Worm (Caenorhabditis elegans) whole organism, L1 larva: ENCODE measurements around the gene hrde-2.
A peak's percentile ranks its signal among the peaks of the same experiment; 100 is the strongest.

Experiments used
- C16A3.4 ChIP-seq: fragments of 150-350 bp; optimal IDR thresholded peaks from 2 replicates; lab custom pipeline; 2014; ENCODE audit warnings: missing biosample characterization, missing genetic modification characterization
- C34B4.2 ChIP-seq: sonication (generic microtip); optimal IDR thresholded peaks from 2 replicates; lab custom pipeline; 2017; ENCODE audit warnings: mild to moderate bottlenecking, missing genetic modification characterization, missing compliant biosample characterization
- F16B12.6 ChIP-seq: fragments of 150-350 bp; optimal IDR thresholded peaks from 2 replicates; lab custom pipeline; 2014; ENCODE audit warnings: missing biosample characterization, missing genetic modification characterization
- alr-1 ChIP-seq: fragments of 200-800 bp; sonication (Bioruptor generic); optimal IDR thresholded peaks from 2 replicates; lab custom pipeline; 2018; ENCODE audit warnings: borderline replicate concordance, mild to moderate bottlenecking, missing genetic modification characterization, missing compliant biosample characterization
- ama-1 ChIP-seq: fragments of 150-350 bp; optimal IDR thresholded peaks from 2 replicates; lab custom pipeline; 2014
- blmp-1 ChIP-seq: fragments of 150-350 bp; optimal IDR thresholded peaks from 2 replicates; lab custom pipeline; 2014; ENCODE audit warnings: missing biosample characterization, missing genetic modification characterization
- ceh-63 ChIP-seq: fragments of 200-800 bp; sonication (Bioruptor generic); optimal IDR thresholded peaks from 2 replicates; lab custom pipeline; 2018; ENCODE audit warnings: mild to moderate bottlenecking, missing genetic modification characterization, missing compliant biosample characterization
- ceh-8 ChIP-seq: fragments of 200-800 bp; sonication (Bioruptor generic); optimal IDR thresholded peaks from 2 replicates; lab custom pipeline; 2018; ENCODE audit warnings: mild to moderate bottlenecking, missing genetic modification characterization, moderate library complexity, missing compliant biosample characterization
- ceh-88 ChIP-seq: fragments of 200-800 bp; sonication (Bioruptor generic); IDR thresholded peaks from 2 replicates; pipeline ENCODE4 v1.3.6; 2022; ENCODE audit warnings: missing genetic modification characterization, missing compliant biosample characterization
- dpl-1 ChIP-seq, 3 experiments: fragments of 150-350 bp in 2 of 3; sonication (generic microtip) in 1 of 3; optimal IDR thresholded peaks; 2 replicates each; lab custom pipeline; 2014 to 2017; ENCODE audit warnings: missing biosample characterization in 3 of 3, missing genetic modification characterization in 3 of 3, missing genetic modification reagents in 3 of 3
- dsc-1 ChIP-seq: sonication (generic microtip); optimal IDR thresholded peaks from 2 replicates; lab custom pipeline; 2016; ENCODE audit warnings: mild to moderate bottlenecking, missing genetic modification characterization, missing compliant biosample characterization
- efl-1 ChIP-seq, 4 experiments: fragments of 150-350 bp; optimal IDR thresholded peaks in 3 of 4; peaks in 1 of 4; 1 replicate in 1 of 4; 2 replicates in 3 of 4; lab custom pipeline; 2014; ENCODE audit warnings: missing biosample characterization in 2 of 4, missing genetic modification characterization in 2 of 4, missing genetic modification reagents in 2 of 4
- egl-13 ChIP-seq: sonication (generic microtip); optimal IDR thresholded peaks from 2 replicates; lab custom pipeline; 2016; ENCODE audit warnings: missing genotype, missing genetic modification reagents, missing genetic modification characterization, missing compliant biosample characterization
- egl-27 ChIP-seq, 2 experiments: fragments of 150-350 bp in 1 of 2; sonication (generic microtip); optimal IDR thresholded peaks; 3 replicates each; lab custom pipeline; 2017 to 2018; ENCODE audit warnings: missing biosample characterization in 2 of 2, missing genetic modification characterization in 2 of 2, missing genetic modification reagents in 2 of 2
- ets-5 ChIP-seq: fragments of 200-800 bp; sonication (Bioruptor generic); IDR thresholded peaks from 2 replicates; pipeline ENCODE4 v1.3.6; 2022; ENCODE audit warnings: missing genetic modification characterization, missing compliant biosample characterization
- fkh-10 ChIP-seq: sonication (generic microtip); optimal IDR thresholded peaks from 2 replicates; lab custom pipeline; 2017; ENCODE audit warnings: missing biosample characterization, missing genetic modification reagents, missing genetic modification characterization
- fkh-4 ChIP-seq: sonication (generic microtip); optimal IDR thresholded peaks from 2 replicates; lab custom pipeline; 2016; ENCODE audit warnings: missing compliant biosample characterization, missing genetic modification characterization, borderline replicate concordance
- grh-1 ChIP-seq: fragments of 200-800 bp; sonication (Bioruptor generic); IDR thresholded peaks from 2 replicates; pipeline ENCODE4 v1.3.6; 2022; ENCODE audit warnings: missing genetic modification reagents, missing genetic modification characterization, missing compliant biosample characterization
- hlh-4 ChIP-seq: sonication (generic microtip); optimal IDR thresholded peaks from 2 replicates; lab custom pipeline; 2016; ENCODE audit warnings: mild to moderate bottlenecking, missing genetic modification characterization, missing compliant biosample characterization
- jun-1 ChIP-seq: fragments of 150-350 bp; optimal IDR thresholded peaks from 2 replicates; lab custom pipeline; 2014; ENCODE audit warnings: missing biosample characterization, missing genetic modification reagents, missing genetic modification characterization
- lin-14 ChIP-seq: fragments of 200-800 bp; sonication (Bioruptor generic); optimal IDR thresholded peaks from 2 replicates; lab custom pipeline; 2018; ENCODE audit warnings: mild to moderate bottlenecking, missing genetic modification characterization, moderate library complexity, missing compliant biosample characterization
- lin-39 ChIP-seq: fragments of 150-350 bp; optimal IDR thresholded peaks from 2 replicates; lab custom pipeline; 2014; ENCODE audit warnings: missing biosample characterization, missing genetic modification reagents, missing genetic modification characterization
- lsy-2 ChIP-seq, 2 experiments: fragments of 150-350 bp; optimal IDR thresholded peaks; 2 replicates each; lab custom pipeline; 2014; ENCODE audit warnings: missing biosample characterization in 2 of 2, missing genetic modification characterization in 2 of 2
- mef-2 ChIP-seq: fragments of 150-350 bp; optimal IDR thresholded peaks from 2 replicates; lab custom pipeline; 2014; ENCODE audit warnings: missing biosample characterization, missing genetic modification characterization
- mep-1 ChIP-seq: fragments of 150-350 bp; optimal IDR thresholded peaks from 2 replicates; lab custom pipeline; 2014; ENCODE audit warnings: missing biosample characterization, missing genetic modification characterization
- nhr-12 ChIP-seq: sonication (generic microtip); optimal IDR thresholded peaks from 2 replicates; lab custom pipeline; 2017; ENCODE audit warnings: missing biosample characterization, missing genetic modification characterization
- nhr-20 ChIP-seq: sonication (generic microtip); optimal IDR thresholded peaks from 2 replicates; lab custom pipeline; 2016; ENCODE audit warnings: mild to moderate bottlenecking, missing genetic modification characterization, missing compliant biosample characterization
- nhr-47 ChIP-seq: sonication (generic microtip); optimal IDR thresholded peaks from 2 replicates; lab custom pipeline; 2016; ENCODE audit warnings: mild to moderate bottlenecking, missing genetic modification characterization, moderate library complexity, missing compliant biosample characterization
- nhr-71 ChIP-seq: sonication (generic microtip); optimal IDR thresholded peaks from 2 replicates; lab custom pipeline; 2016; ENCODE audit warnings: mild to moderate bottlenecking, missing genetic modification characterization, moderate library complexity, missing compliant biosample characterization
- nhr-76 ChIP-seq: sonication (generic microtip); optimal IDR thresholded peaks from 2 replicates; lab custom pipeline; 2017; ENCODE audit warnings: missing biosample characterization, missing genetic modification characterization
- nhr-85 ChIP-seq: sonication (generic microtip); peaks from one replicate; lab custom pipeline; 2016; ENCODE audit warnings: missing genetic modification characterization, inconsistent platforms, missing compliant biosample characterization
- nhr-90 ChIP-seq: sonication (generic microtip); optimal IDR thresholded peaks from 2 replicates; lab custom pipeline; 2016; ENCODE audit warnings: mild to moderate bottlenecking, missing genetic modification characterization, missing compliant biosample characterization; ENCODE audit not compliant: poor library complexity
- rnt-1 ChIP-seq: sonication (generic microtip); optimal IDR thresholded peaks from 2 replicates; lab custom pipeline; 2016; ENCODE audit warnings: mild to moderate bottlenecking, missing genetic modification characterization, moderate library complexity, missing compliant biosample characterization
- skn-1 ChIP-seq: fragments of 150-350 bp; optimal IDR thresholded peaks from 2 replicates; lab custom pipeline; 2014; ENCODE audit warnings: missing biosample characterization, missing genetic modification characterization
- snpc-4 ChIP-seq: fragments of 150-350 bp; optimal IDR thresholded peaks from 2 replicates; lab custom pipeline; 2014; ENCODE audit warnings: missing biosample characterization, missing genetic modification characterization
- snu-23 ChIP-seq: sonication (generic microtip); optimal IDR thresholded peaks from 2 replicates; lab custom pipeline; 2016; ENCODE audit warnings: missing genetic modification characterization, missing compliant biosample characterization
- sptf-1 ChIP-seq: fragments of 150-350 bp; optimal IDR thresholded peaks from 2 replicates; lab custom pipeline; 2014; ENCODE audit warnings: missing biosample characterization, missing genetic modification characterization
- sup-37 ChIP-seq: fragments of 200-800 bp; sonication (Bioruptor generic); optimal IDR thresholded peaks from 2 replicates; lab custom pipeline; 2018; ENCODE audit warnings: mild to moderate bottlenecking, missing genetic modification characterization, missing compliant biosample characterization
- tbx-2 ChIP-seq: sonication (generic microtip); optimal IDR thresholded peaks from 2 replicates; lab custom pipeline; 2016; ENCODE audit warnings: missing genetic modification characterization, missing compliant biosample characterization
- tlp-1 ChIP-seq: fragments of 150-350 bp; optimal IDR thresholded peaks from 2 replicates; lab custom pipeline; 2014; ENCODE audit warnings: missing biosample characterization, missing genetic modification characterization
- unc-30 ChIP-seq: sonication (generic microtip); optimal IDR thresholded peaks from 2 replicates; lab custom pipeline; 2017; ENCODE audit warnings: missing biosample characterization, missing genetic modification characterization
- unc-62 ChIP-seq: fragments of 150-350 bp; optimal IDR thresholded peaks from 2 replicates; lab custom pipeline; 2014; ENCODE audit warnings: missing biosample characterization, missing genetic modification reagents, missing genetic modification characterization
- vab-15 ChIP-seq: sonication (generic microtip); optimal IDR thresholded peaks from 2 replicates; lab custom pipeline; 2017; ENCODE audit warnings: missing genotype, mild to moderate bottlenecking, missing genetic modification characterization, missing compliant biosample characterization
- zag-1 ChIP-seq: fragments of 150-350 bp; optimal IDR thresholded peaks from 2 replicates; lab custom pipeline; 2014; ENCODE audit warnings: missing biosample characterization, missing genetic modification characterization
- ztf-4 ChIP-seq: fragments of 150-350 bp; optimal IDR thresholded peaks from 2 replicates; lab custom pipeline; 2014; ENCODE audit warnings: missing biosample characterization, missing genetic modification characterization

Gene hrde-2

DNA sequence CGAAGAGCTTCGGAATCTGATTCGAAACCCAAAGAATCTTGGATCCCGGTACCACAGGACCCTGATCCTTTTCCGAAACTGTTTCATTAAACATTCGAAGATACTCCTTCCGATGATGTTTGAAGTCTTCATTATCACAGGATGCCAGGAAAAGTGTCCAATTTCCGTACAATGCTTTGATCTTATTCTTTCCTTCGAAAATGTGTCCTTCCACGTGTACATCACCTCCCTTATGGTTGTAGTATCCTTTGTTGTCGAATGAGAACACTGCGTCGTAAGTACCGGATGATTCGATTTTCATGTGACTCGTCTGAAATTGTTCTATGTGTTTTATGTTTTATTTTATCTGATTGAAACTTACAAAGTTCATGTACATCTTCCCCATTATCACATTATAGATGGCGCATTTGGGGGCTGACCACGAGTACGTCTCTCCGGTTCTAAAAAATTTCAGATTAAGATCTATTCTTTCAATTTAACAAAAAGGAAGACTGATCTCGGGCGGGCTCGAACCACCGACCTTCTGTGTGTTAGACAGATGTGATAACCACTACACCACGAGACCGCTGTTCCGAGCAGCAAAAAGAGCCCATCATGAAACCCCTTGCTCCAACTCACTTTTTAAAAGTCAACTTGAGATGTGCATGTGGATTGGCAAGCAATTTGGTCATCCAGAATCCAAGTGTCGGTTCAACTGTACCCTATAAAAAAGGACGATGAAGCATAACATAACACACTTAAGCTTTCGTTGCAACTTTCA lies 7.8 kb downstream of the hrde-2 start (continued):
- TF ChIP-seq F16B12.6: no peak
- no peak for TF ChIP-seq fkh-4 (tag; lab: Kevin White, UChicago)
- no peak for TF ChIP-seq snpc-4 (tag; lab: Kevin White, UChicago)
- no peak for TF ChIP-seq vab-15 (tag; lab: Kevin White, UChicago)
- peak in 1 of 2 experiments; percentile 15 for TF ChIP-seq efl-1 (optimal IDR thresholded peaks at IDR 0.05; lab: Kevin White, UChicago)
- TF ChIP-seq efl-1 (GFP tag; optimal IDR thresholded peaks at IDR 0.05 in 1 of 2; lab: Kevin White, UChicago): peak in 1 of 2 experiments; percentile 84
- TF ChIP-seq nhr-71 (tag; lab: Kevin White, UChicago): peak; percentile 36
- TF ChIP-seq fkh-10 (GFP tag; lab: Kevin White, UChicago): no peak
- TF ChIP-seq zag-1 (tag; lab: Kevin White, UChicago): no peak
- no peak for TF ChIP-seq blmp-1 (tag; lab: Kevin White, UChicago)
- no peak for TF ChIP-seq lsy-2 (tag; optimal IDR thresholded peaks at IDR 0.05; lab: Kevin White, UChicago)
- no peak for TF ChIP-seq alr-1 (tag; lab: Kevin White, UChicago)
- peak; percentile 29 for TF ChIP-seq snu-23 (GFP tag; lab: Kevin White, UChicago)
- no peak for TF ChIP-seq dpl-1 (GFP tag; optimal IDR thresholded peaks at IDR 0.05; lab: Kevin White, UChicago)
- TF ChIP-seq skn-1: no peak
- no peak for TF ChIP-seq tlp-1 (tag; lab: Kevin White, UChicago)
- no peak for TF ChIP-seq C34B4.2 (tag; lab: Kevin White, UChicago)
- no peak for TF ChIP-seq unc-62 (GFP tag; lab: Kevin White, UChicago)
- no peak for TF ChIP-seq ceh-8 (GFP tag; lab: Kevin White, UChicago)
- TF ChIP-seq ztf-4 (tag; lab: Kevin White, UChicago): no peak

DNA sequence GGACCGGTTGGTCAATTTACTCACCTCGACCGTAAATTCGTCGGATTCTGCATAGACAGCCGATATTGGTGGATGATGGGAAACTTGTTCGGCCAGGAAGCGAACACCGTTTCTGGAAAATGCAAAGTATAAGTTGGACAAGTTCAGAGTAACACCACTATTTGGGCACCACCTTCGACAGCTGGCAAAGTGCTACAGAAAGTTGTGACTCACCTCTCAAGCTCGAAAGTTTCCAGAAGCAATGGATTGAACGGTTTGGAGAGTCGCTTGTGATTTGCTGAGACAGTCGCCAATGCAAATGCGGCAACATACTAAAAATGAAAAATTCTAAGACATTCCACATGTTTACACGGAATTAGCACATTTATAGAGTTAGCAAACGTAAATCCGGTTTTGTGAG lies 8.4 kb downstream of the hrde-2 start:
- TF ChIP-seq egl-27 (tag; optimal IDR thresholded peaks at IDR 0.05; lab: Kevin White, UChicago): no peak
- no peak for TF ChIP-seq C16A3.4 (tag; lab: Kevin White, UChicago)
- TF ChIP-seq ceh-88 (GFP tag; lab: Robert Waterston, UW): no peak
- no peak for TF ChIP-seq sup-37 (GFP tag; lab: Kevin White, UChicago)
- TF ChIP-seq nhr-76: no peak
- TF ChIP-seq nhr-85: no peak
- no peak for TF ChIP-seq tlp-1 (tag; lab: Kevin White, UChicago)
- TF ChIP-seq dpl-1 (GFP tag; optimal IDR thresholded peaks at IDR 0.05; lab: Kevin White, UChicago): no peak
- no peak for TF ChIP-seq nhr-47 (tag; lab: Kevin White, UChicago)
- no peak for TF ChIP-seq lin-39
- no peak for TF ChIP-seq nhr-12
- no peak for TF ChIP-seq egl-13 (tag; lab: Kevin White, UChicago)
- no peak for TF ChIP-seq vab-15 (tag; lab: Kevin White, UChicago)
- no peak for TF ChIP-seq ceh-63 (GFP tag; lab: Kevin White, UChicago)
- TF ChIP-seq unc-30 (tag; lab: Kevin White, UChicago): no peak

DNA sequence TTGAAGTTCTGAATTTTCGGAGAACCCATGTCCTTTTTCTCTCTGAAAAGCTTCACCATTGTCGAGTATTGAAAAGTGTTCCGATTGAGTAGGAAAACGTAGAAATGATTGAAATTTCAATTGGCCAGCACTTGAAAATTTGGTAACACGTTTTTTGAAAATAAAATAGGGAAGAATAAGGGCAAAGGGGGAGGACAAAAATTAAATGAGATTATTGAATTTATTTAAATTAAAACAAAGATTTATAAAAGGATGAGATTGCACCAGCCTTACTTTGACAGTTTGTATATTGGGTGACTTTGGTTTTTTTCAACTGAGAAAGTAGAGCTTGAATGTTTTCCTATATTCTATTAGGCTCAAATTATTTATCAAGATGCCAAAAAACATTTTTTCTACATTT lies 9.3 kb downstream of the hrde-2 start, which contains the start of gene obr-2:
Gene obr-2, minus strand, starts transcription at position 101 of the 400 bp plus-strand sequence.
- no peak for TF ChIP-seq sptf-1 (tag; lab: Kevin White, UChicago)
- TF ChIP-seq snpc-4 (tag; lab: Kevin White, UChicago): no peak
- no peak for TF ChIP-seq tbx-2 (tag; lab: Kevin White, UChicago)

DNA sequence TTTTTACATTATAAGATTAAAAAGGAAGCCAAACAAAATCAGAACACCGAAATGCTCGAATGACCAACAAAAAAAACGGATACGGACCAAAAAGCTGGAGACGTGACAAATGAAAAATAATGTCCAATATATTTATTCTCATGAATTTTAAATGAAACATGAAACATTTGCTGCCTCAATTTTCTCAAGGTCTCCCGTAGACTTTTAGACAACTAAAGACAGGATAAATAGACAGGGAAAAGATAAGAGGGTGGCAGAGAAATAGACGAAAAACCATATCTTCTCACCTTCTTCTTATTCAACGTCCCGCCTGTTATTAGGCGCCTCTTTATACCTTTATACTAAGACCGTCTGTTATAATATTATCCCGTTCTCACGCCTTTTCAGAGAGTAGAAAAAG lies 10.9 kb downstream of the hrde-2 start:
- TF ChIP-seq rnt-1 (tag; lab: Kevin White, UChicago) (peak; percentile 11), ceh-8 (GFP tag; lab: Kevin White, UChicago) (no peak), mep-1 (tag; lab: Kevin White, UChicago) (peak; percentile 4), mef-2 (tag; lab: Kevin White, UChicago) (no peak), unc-30 (tag; lab: Kevin White, UChicago) (no peak), ets-5 (GFP tag; lab: Robert Waterston, UW) (no peak), nhr-71 (tag; lab: Kevin White, UChicago) (peak; percentile 48), nhr-20 (tag; lab: Kevin White, UChicago) (no peak), nhr-76 (no peak), hlh-4 (tag; lab: Kevin White, UChicago) (no peak), nhr-47 (tag; lab: Kevin White, UChicago) (no peak), alr-1 (tag; lab: Kevin White, UChicago) (no peak), ceh-88 (GFP tag; lab: Robert Waterston, UW) (no peak), snpc-4 (tag; lab: Kevin White, UChicago) (no peak), grh-1 (GFP tag; lab: Robert Waterston, UW) (no peak), lin-14 (GFP tag; lab: Kevin White, UChicago) (peak; percentile 44), dsc-1 (tag; lab: Kevin White, UChicago) (no peak), ama-1 (lab: Kevin White, UChicago) (no peak), jun-1 (tag; lab: Kevin White, UChicago) (no peak), nhr-90 (tag; lab: Kevin White, UChicago) (peak; percentile 4), egl-27 (tag; optimal IDR thresholded peaks at IDR 0.05; lab: Kevin White, UChicago) (no peak)
